Worm (Caenorhabditis elegans) whole organism, late embryonic: ENCODE results near the gene C01G10.17.

ENCODE experiments used
- ceh-19 ChIP-seq: fragments of 200-800 bp; sonication (Bioruptor generic); optimal IDR thresholded peaks from 2 replicates; lab custom pipeline; 2018; ENCODE audit warnings: mild to moderate bottlenecking, missing genetic modification characterization, missing compliant biosample characterization
- che-1 ChIP-seq: sonication (generic microtip); optimal IDR thresholded peaks from 2 replicates; lab custom pipeline; 2016; ENCODE audit warnings: mild to moderate bottlenecking, missing genetic modification characterization, missing compliant biosample characterization
- dmd-4 ChIP-seq: sonication (generic microtip); optimal IDR thresholded peaks from 2 replicates; lab custom pipeline; 2016; ENCODE audit warnings: borderline replicate concordance, missing genetic modification characterization, missing compliant biosample characterization
- elt-2 ChIP-seq: sonication (generic microtip); optimal IDR thresholded peaks from 2 replicates; lab custom pipeline; 2016; ENCODE audit warnings: missing genetic modification reagents, missing genetic modification characterization, missing compliant biosample characterization
- elt-4 ChIP-seq: sonication (generic microtip); optimal IDR thresholded peaks from 2 replicates; lab custom pipeline; 2016; ENCODE audit warnings: missing genetic modification characterization, missing compliant biosample characterization
- fkh-10 ChIP-seq: fragments of 150-350 bp; optimal IDR thresholded peaks from 2 replicates; lab custom pipeline; 2014; ENCODE audit warnings: missing biosample characterization, missing genetic modification reagents, missing genetic modification characterization
- hlh-6 ChIP-seq: sonication (generic microtip); optimal IDR thresholded peaks from 2 replicates; lab custom pipeline; 2016; ENCODE audit warnings: missing genotype, missing genetic modification characterization, missing compliant biosample characterization
- lin-11 ChIP-seq: fragments of 200-800 bp; sonication (Bioruptor generic); optimal IDR thresholded peaks from 2 replicates; lab custom pipeline; 2018; ENCODE audit warnings: mild to moderate bottlenecking, missing genetic modification characterization, missing compliant biosample characterization
- nfya-1 ChIP-seq: sonication (generic microtip); optimal IDR thresholded peaks from 2 replicates; lab custom pipeline; 2017; ENCODE audit warnings: missing genetic modification characterization, mild to moderate bottlenecking, missing compliant biosample characterization, antibody characterized with exemption, moderate library complexity
- pha-4 ChIP-seq: fragments of 150-350 bp; optimal IDR thresholded peaks from 2 replicates; lab custom pipeline; 2018; ENCODE audit warnings: missing biosample characterization, missing genetic modification reagents, missing genetic modification characterization
- pqm-1 ChIP-seq: sonication (generic microtip); optimal IDR thresholded peaks from 2 replicates; lab custom pipeline; 2016; ENCODE audit warnings: missing genetic modification characterization, missing compliant biosample characterization
- unc-42 ChIP-seq: sonication (generic microtip); optimal IDR thresholded peaks from 2 replicates; lab custom pipeline; 2016; ENCODE audit warnings: missing genotype, missing genetic modification characterization, missing compliant biosample characterization
- unc-55 ChIP-seq: sonication (generic microtip); optimal IDR thresholded peaks from 2 replicates; lab custom pipeline; 2017; ENCODE audit warnings: missing biosample characterization, missing genetic modification reagents, missing genetic modification characterization

DNA sequence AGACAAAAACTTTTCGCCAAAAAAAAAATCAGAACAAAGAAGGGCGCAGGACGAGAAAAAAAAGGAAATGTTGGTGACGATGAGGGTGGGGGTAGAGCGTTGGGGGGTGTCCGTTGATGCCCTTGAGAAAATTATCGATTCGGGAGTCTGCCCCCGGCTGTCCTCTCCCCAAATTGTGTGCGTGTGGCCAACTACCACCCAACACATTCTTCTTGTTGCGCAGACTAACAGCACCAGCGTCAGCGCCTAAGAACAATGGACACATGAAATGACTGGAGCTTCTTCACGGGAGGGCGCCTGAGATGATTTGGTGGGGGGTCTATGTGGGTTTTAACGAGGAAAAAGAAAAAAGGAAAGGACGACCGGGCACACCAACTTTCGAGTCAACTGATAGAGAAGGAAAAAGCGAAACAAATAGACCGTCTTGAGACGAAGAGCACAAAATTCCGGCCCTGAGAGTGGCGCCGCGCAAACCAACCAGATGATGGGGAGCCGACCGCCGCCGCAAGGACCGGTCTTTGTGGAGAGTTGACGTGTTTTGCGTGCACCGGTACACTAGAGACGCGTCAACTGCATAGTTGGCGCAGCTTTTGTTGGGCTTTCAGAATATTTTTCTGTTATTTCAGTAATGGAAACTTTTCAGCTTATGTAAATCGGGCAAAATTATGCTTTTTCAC lies 25.4 kb upstream of the C01G10.17 start, which contains the start of gene C25D7.9:
- TF ChIP-seq unc-42 (tag; lab: Kevin White, UChicago): peak; percentile 47
- no peak for TF ChIP-seq che-1 (tag; lab: Kevin White, UChicago)
- no peak for TF ChIP-seq lin-11
- no peak for TF ChIP-seq nfya-1
- no peak for TF ChIP-seq elt-2 (tag; lab: Kevin White, UChicago)
- no peak for TF ChIP-seq pqm-1
- no peak for TF ChIP-seq unc-55 (GFP tag; lab: Kevin White, UChicago)
- no peak for TF ChIP-seq fkh-10 (GFP tag; lab: Kevin White, UChicago)
- no peak for TF ChIP-seq pha-4
- no peak for TF ChIP-seq dmd-4 (tag; lab: Kevin White, UChicago)
- peak; percentile 16 for TF ChIP-seq hlh-6 (tag; lab: Kevin White, UChicago)
- TF ChIP-seq ceh-19 (GFP tag; lab: Kevin White, UChicago): peak; percentile 46
- TF ChIP-seq elt-4: no peak
